Worm (Caenorhabditis elegans) whole organism, L1 larva: ENCODE results near the gene let-70.

Source experiments
- C16A3.4 ChIP-seq: fragments of 150-350 bp; optimal IDR thresholded peaks from 2 replicates; lab custom pipeline; 2014; ENCODE audit warnings: missing biosample characterization, missing genetic modification characterization
- C34B4.2 ChIP-seq: sonication (generic microtip); optimal IDR thresholded peaks from 2 replicates; lab custom pipeline; 2017; ENCODE audit warnings: mild to moderate bottlenecking, missing genetic modification characterization, missing compliant biosample characterization
- F16B12.6 ChIP-seq: fragments of 150-350 bp; optimal IDR thresholded peaks from 2 replicates; lab custom pipeline; 2014; ENCODE audit warnings: missing biosample characterization, missing genetic modification characterization
- aly-2 ChIP-seq: fragments of 150-350 bp; optimal IDR thresholded peaks from 2 replicates; lab custom pipeline; 2014; ENCODE audit warnings: missing biosample characterization, missing genetic modification characterization
- blmp-1 ChIP-seq: fragments of 150-350 bp; optimal IDR thresholded peaks from 2 replicates; lab custom pipeline; 2014; ENCODE audit warnings: missing biosample characterization, missing genetic modification characterization
- ceh-82 ChIP-seq, 3 experiments: fragments of 150-350 bp in 1 of 3; sonication (generic microtip) in 2 of 3; optimal IDR thresholded peaks; 2 replicates each; lab custom pipeline; 2014 to 2017; ENCODE audit warnings: missing biosample characterization in 3 of 3, missing genetic modification characterization in 3 of 3
- ceh-90 ChIP-seq: sonication (generic microtip); optimal IDR thresholded peaks from 2 replicates; lab custom pipeline; 2016; ENCODE audit warnings: missing genetic modification characterization, missing compliant biosample characterization
- dsc-1 ChIP-seq: sonication (generic microtip); optimal IDR thresholded peaks from 2 replicates; lab custom pipeline; 2016; ENCODE audit warnings: mild to moderate bottlenecking, missing genetic modification characterization, missing compliant biosample characterization
- efl-1 ChIP-seq, 4 experiments: fragments of 150-350 bp; optimal IDR thresholded peaks in 3 of 4; peaks in 1 of 4; 1 replicate in 1 of 4; 2 replicates in 3 of 4; lab custom pipeline; 2014; ENCODE audit warnings: missing biosample characterization in 2 of 4, missing genetic modification characterization in 2 of 4, missing genetic modification reagents in 2 of 4
- egl-27 ChIP-seq, 2 experiments: fragments of 150-350 bp in 1 of 2; sonication (generic microtip); optimal IDR thresholded peaks; 3 replicates each; lab custom pipeline; 2017 to 2018; ENCODE audit warnings: missing biosample characterization in 2 of 2, missing genetic modification characterization in 2 of 2, missing genetic modification reagents in 2 of 2
- elt-2 ChIP-seq: sonication (generic microtip); optimal IDR thresholded peaks from 2 replicates; lab custom pipeline; 2016; ENCODE audit warnings: missing genetic modification characterization, mild to moderate bottlenecking, inconsistent platforms, missing compliant biosample characterization, missing genetic modification reagents
- elt-3 ChIP-seq, 6 experiments: fragments of 150-350 bp in 1 of 6; sonication (generic microtip); optimal IDR thresholded peaks; 2 replicates each; lab custom pipeline; 2017 to 2018; ENCODE audit warnings: missing biosample characterization in 6 of 6, missing genetic modification characterization in 6 of 6, inconsistent platforms in 1 of 6
- fkh-10 ChIP-seq: sonication (generic microtip); optimal IDR thresholded peaks from 2 replicates; lab custom pipeline; 2017; ENCODE audit warnings: missing biosample characterization, missing genetic modification reagents, missing genetic modification characterization
- fos-1 ChIP-seq: fragments of 150-350 bp; optimal IDR thresholded peaks from 2 replicates; lab custom pipeline; 2014; ENCODE audit warnings: missing biosample characterization, missing genetic modification characterization
- hlh-4 ChIP-seq: sonication (generic microtip); optimal IDR thresholded peaks from 2 replicates; lab custom pipeline; 2016; ENCODE audit warnings: mild to moderate bottlenecking, missing genetic modification characterization, missing compliant biosample characterization
- irx-1 ChIP-seq: sonication (generic microtip); optimal IDR thresholded peaks from 2 replicates; lab custom pipeline; 2016; ENCODE audit warnings: missing genetic modification characterization, missing compliant biosample characterization
- jun-1 ChIP-seq: fragments of 150-350 bp; optimal IDR thresholded peaks from 2 replicates; lab custom pipeline; 2014; ENCODE audit warnings: missing biosample characterization, missing genetic modification reagents, missing genetic modification characterization
- lin-14 ChIP-seq: fragments of 200-800 bp; sonication (Bioruptor generic); optimal IDR thresholded peaks from 2 replicates; lab custom pipeline; 2018; ENCODE audit warnings: mild to moderate bottlenecking, missing genetic modification characterization, moderate library complexity, missing compliant biosample characterization
- lin-15B ChIP-seq: fragments of 150-350 bp; sonication (generic microtip); optimal IDR thresholded peaks from 3 replicates; lab custom pipeline; 2014; ENCODE audit warnings: missing biosample characterization, missing genetic modification characterization
- lin-35 ChIP-seq, 2 experiments: fragments of 150-350 bp; optimal IDR thresholded peaks; 2 replicates each; lab custom pipeline; 2014; ENCODE audit warnings: missing biosample characterization in 2 of 2, missing genetic modification characterization in 2 of 2, missing genetic modification reagents in 2 of 2
- lir-3 ChIP-seq: sonication (generic microtip); optimal IDR thresholded peaks from 2 replicates; lab custom pipeline; 2016; ENCODE audit warnings: mild to moderate bottlenecking, missing genetic modification characterization, moderate library complexity, missing compliant biosample characterization; ENCODE audit not compliant: poor library complexity
- mdl-1 ChIP-seq, 2 experiments: fragments of 150-350 bp; optimal IDR thresholded peaks; 2 replicates each; lab custom pipeline; 2014 to 2017; ENCODE audit warnings: missing biosample characterization in 2 of 2, missing genetic modification characterization in 2 of 2, inconsistent platforms in 1 of 2
- mef-2 ChIP-seq: fragments of 150-350 bp; optimal IDR thresholded peaks from 2 replicates; lab custom pipeline; 2014; ENCODE audit warnings: missing biosample characterization, missing genetic modification characterization
- nhr-11 ChIP-seq: fragments of 150-350 bp; optimal IDR thresholded peaks from 2 replicates; lab custom pipeline; 2014; ENCODE audit warnings: missing biosample characterization, missing genetic modification characterization
- nhr-19 ChIP-seq: fragments of 200-800 bp; sonication (Bioruptor generic); conservative IDR thresholded peaks from 2 replicates; pipeline ENCODE4 v1.3.6; 2022; ENCODE audit warnings: missing genetic modification characterization, missing compliant biosample characterization
- nhr-20 ChIP-seq: sonication (generic microtip); optimal IDR thresholded peaks from 2 replicates; lab custom pipeline; 2016; ENCODE audit warnings: mild to moderate bottlenecking, missing genetic modification characterization, missing compliant biosample characterization
- nhr-47 ChIP-seq: sonication (generic microtip); optimal IDR thresholded peaks from 2 replicates; lab custom pipeline; 2016; ENCODE audit warnings: mild to moderate bottlenecking, missing genetic modification characterization, moderate library complexity, missing compliant biosample characterization
- nhr-84 ChIP-seq: sonication (generic microtip); optimal IDR thresholded peaks from 2 replicates; lab custom pipeline; 2017; ENCODE audit warnings: missing biosample characterization, missing genetic modification characterization
- nhr-90 ChIP-seq: sonication (generic microtip); optimal IDR thresholded peaks from 2 replicates; lab custom pipeline; 2016; ENCODE audit warnings: mild to moderate bottlenecking, missing genetic modification characterization, missing compliant biosample characterization; ENCODE audit not compliant: poor library complexity
- pag-3 ChIP-seq: sonication (generic microtip); optimal IDR thresholded peaks from 2 replicates; lab custom pipeline; 2017; ENCODE audit warnings: missing genetic modification characterization, mild to moderate bottlenecking, missing compliant biosample characterization, antibody characterized with exemption, borderline replicate concordance; ENCODE audit not compliant: insufficient read depth
- rnt-1 ChIP-seq: sonication (generic microtip); optimal IDR thresholded peaks from 2 replicates; lab custom pipeline; 2016; ENCODE audit warnings: mild to moderate bottlenecking, missing genetic modification characterization, moderate library complexity, missing compliant biosample characterization
- snu-23 ChIP-seq: sonication (generic microtip); optimal IDR thresholded peaks from 2 replicates; lab custom pipeline; 2016; ENCODE audit warnings: missing genetic modification characterization, missing compliant biosample characterization
- sox-4 ChIP-seq: sonication (generic microtip); optimal IDR thresholded peaks from 2 replicates; lab custom pipeline; 2016; ENCODE audit warnings: missing genetic modification characterization, missing compliant biosample characterization
- sup-37 ChIP-seq: fragments of 200-800 bp; sonication (Bioruptor generic); optimal IDR thresholded peaks from 2 replicates; lab custom pipeline; 2018; ENCODE audit warnings: mild to moderate bottlenecking, missing genetic modification characterization, missing compliant biosample characterization
- tbx-2 ChIP-seq: sonication (generic microtip); optimal IDR thresholded peaks from 2 replicates; lab custom pipeline; 2016; ENCODE audit warnings: missing genetic modification characterization, missing compliant biosample characterization
- tlp-1 ChIP-seq: fragments of 150-350 bp; optimal IDR thresholded peaks from 2 replicates; lab custom pipeline; 2014; ENCODE audit warnings: missing biosample characterization, missing genetic modification characterization
- unc-130 ChIP-seq: fragments of 150-350 bp; optimal IDR thresholded peaks from 2 replicates; lab custom pipeline; 2017; ENCODE audit warnings: missing biosample characterization, missing genetic modification characterization, inconsistent platforms
- unc-86 ChIP-seq: sonication (generic microtip); optimal IDR thresholded peaks from 2 replicates; lab custom pipeline; 2016; ENCODE audit warnings: missing genetic modification characterization, missing compliant biosample characterization
- xbp-1 ChIP-seq: sonication (generic microtip); optimal IDR thresholded peaks from 2 replicates; lab custom pipeline; 2016; ENCODE audit warnings: missing genetic modification characterization, missing compliant biosample characterization
- zag-1 ChIP-seq: fragments of 150-350 bp; optimal IDR thresholded peaks from 2 replicates; lab custom pipeline; 2014; ENCODE audit warnings: missing biosample characterization, missing genetic modification characterization
- zip-4 ChIP-seq: fragments of 200-800 bp; sonication (Bioruptor generic); optimal IDR thresholded peaks from 2 replicates; lab custom pipeline; 2018; ENCODE audit warnings: mild to moderate bottlenecking, missing genetic modification characterization, moderate library complexity, missing compliant biosample characterization
- ztf-11 ChIP-seq, 2 experiments: sonication (generic microtip); optimal IDR thresholded peaks; 2 replicates each; lab custom pipeline; 2016 to 2017; ENCODE audit warnings: missing genetic modification characterization in 2 of 2, missing biosample characterization in 1 of 2, missing compliant biosample characterization in 1 of 2

let-70 gene

ce11 chrIV:11097795-11098194 lies 15.7 kb upstream of the let-70 start, which contains the start of gene M7.12 (continued):
- TF ChIP-seq blmp-1 (no peak), nhr-19 (GFP tag; lab: Robert Waterston, UW) (peak; percentile 53), fos-1 (no peak), nhr-20 (tag; lab: Kevin White, UChicago) (peak; percentile 47), sup-37 (GFP tag; lab: Kevin White, UChicago) (no peak), irx-1 (no peak), elt-3 (tag; optimal IDR thresholded peaks at IDR 0.05; lab: Kevin White, UChicago) (no peak), ceh-90 (tag; lab: Kevin White, UChicago) (no peak), zag-1 (tag; lab: Kevin White, UChicago) (no peak), lin-15B (tag; lab: Kevin White, UChicago) (no peak), C16A3.4 (tag; lab: Kevin White, UChicago) (no peak), sox-4 (tag; lab: Kevin White, UChicago) (no peak), rnt-1 (peak; percentile 41), lin-14 (GFP tag; lab: Kevin White, UChicago) (peak; percentile 63), lir-3 (tag; lab: Kevin White, UChicago) (no peak), ceh-82 (tag; optimal IDR thresholded peaks at IDR 0.05; lab: Kevin White, UChicago) (peak in 1 of 3 experiments; percentile 7), nhr-84 (no peak), tbx-2 (no peak), efl-1 (optimal IDR thresholded peaks at IDR 0.05; lab: Kevin White, UChicago) (no peak), efl-1 (GFP tag; optimal IDR thresholded peaks at IDR 0.05 in 1 of 2; lab: Kevin White, UChicago) (no peak), tlp-1 (tag; lab: Kevin White, UChicago) (no peak), aly-2 (tag; lab: Kevin White, UChicago) (no peak), pag-3 (tag; lab: Kevin White, UChicago) (no peak), dsc-1 (tag; lab: Kevin White, UChicago) (peak; percentile 54), snu-23 (GFP tag; lab: Kevin White, UChicago) (peak; percentile 37), lin-35 (GFP tag; optimal IDR thresholded peaks at IDR 0.05; lab: Kevin White, UChicago) (no peak), unc-130 (tag; lab: Kevin White, UChicago) (no peak), fkh-10 (GFP tag; lab: Kevin White, UChicago) (no peak), ztf-11 (tag; optimal IDR thresholded peaks at IDR 0.05; lab: Kevin White, UChicago) (no peak), mdl-1 (tag; optimal IDR thresholded peaks at IDR 0.05; lab: Kevin White, UChicago) (no peak), zip-4 (GFP tag; lab: Kevin White, UChicago) (no peak), hlh-4 (no peak), nhr-47 (tag; lab: Kevin White, UChicago) (peak; percentile 34), elt-2 (no peak), jun-1 (no peak)
- TF ChIP-seq, all 84 proteins: peak for 14

- TF ChIP-seq unc-86 (tag; lab: Kevin White, UChicago) (peak; percentile 41), dsc-1 (tag; lab: Kevin White, UChicago) (no peak), zag-1 (tag; lab: Kevin White, UChicago) (peak; percentile 88), tbx-2 (no peak), lin-14 (GFP tag; lab: Kevin White, UChicago) (peak; percentile 79), fkh-10 (GFP tag; lab: Kevin White, UChicago) (peak; percentile 78), nhr-90 (no peak), mdl-1 (tag; optimal IDR thresholded peaks at IDR 0.05; lab: Kevin White, UChicago) (no peak), nhr-47 (tag; lab: Kevin White, UChicago) (peak; percentile 18), zip-4 (GFP tag; lab: Kevin White, UChicago) (no peak)
- TF ChIP-seq, all 84 proteins: peak for 5
These were observed 12.9 kb upstream of the let-70 start, which contains the start of gene M7.8 for ce11 chrIV:11094974-11095373. M7.8 (minus strand) TSS chrIV:11095085.

ce11 chrIV:11094052-11094451 lies 12.0 kb upstream of the let-70 start:
- TF ChIP-seq tbx-2 (no peak), tlp-1 (tag; lab: Kevin White, UChicago) (no peak), xbp-1 (tag; lab: Kevin White, UChicago) (no peak), nhr-11 (tag; lab: Kevin White, UChicago) (no peak), egl-27 (tag; optimal IDR thresholded peaks at IDR 0.05; lab: Kevin White, UChicago) (no peak), ceh-82 (tag; optimal IDR thresholded peaks at IDR 0.05; lab: Kevin White, UChicago) (no peak), C34B4.2 (tag; lab: Kevin White, UChicago) (no peak), mef-2 (tag; lab: Kevin White, UChicago) (no peak), lin-15B (tag; lab: Kevin White, UChicago) (no peak), F16B12.6 (no peak)
